Worm (Caenorhabditis elegans) whole organism, L3 larva: ENCODE results near the gene K12D12.5.

Experiments used
- R02D3.7 ChIP-seq: fragments of 150-350 bp; optimal IDR thresholded peaks from 2 replicates; lab custom pipeline; 2014; ENCODE audit warnings: missing biosample characterization, missing genetic modification characterization
- ZK546.5 ChIP-seq: sonication (generic microtip); optimal IDR thresholded peaks from 2 replicates; lab custom pipeline; 2017; ENCODE audit warnings: missing biosample characterization, missing genetic modification characterization
- ama-1 ChIP-seq: fragments of 150-350 bp; optimal IDR thresholded peaks from 2 replicates; lab custom pipeline; 2018
- ceh-16 ChIP-seq: sonication (generic microtip); optimal IDR thresholded peaks from 2 replicates; lab custom pipeline; 2017; ENCODE audit warnings: missing biosample characterization, missing genetic modification characterization
- ceh-82 ChIP-seq: fragments of 150-350 bp; optimal IDR thresholded peaks from 2 replicates; lab custom pipeline; 2014; ENCODE audit warnings: missing biosample characterization, missing genetic modification characterization
- daf-12 ChIP-seq: fragments of 150-350 bp; optimal IDR thresholded peaks from 2 replicates; lab custom pipeline; 2014; ENCODE audit warnings: missing biosample characterization, missing genetic modification reagents, missing genetic modification characterization
- egl-5 ChIP-seq: fragments of 150-350 bp; optimal IDR thresholded peaks from 2 replicates; lab custom pipeline; 2017; ENCODE audit warnings: missing biosample characterization, missing genetic modification reagents, missing genetic modification characterization, inconsistent platforms
- elt-1 ChIP-seq: fragments of 150-350 bp; optimal IDR thresholded peaks from 2 replicates; lab custom pipeline; 2014; ENCODE audit warnings: missing biosample characterization, missing genetic modification characterization
- elt-2 ChIP-seq: sonication (generic microtip); optimal IDR thresholded peaks from 2 replicates; lab custom pipeline; 2016; ENCODE audit warnings: missing genetic modification reagents, mild to moderate bottlenecking, missing genetic modification characterization, missing compliant biosample characterization
- elt-3 ChIP-seq, 3 experiments: fragments of 150-350 bp in 1 of 3; sonication (generic microtip) in 2 of 3; optimal IDR thresholded peaks; 2 replicates in 2 of 3; 4 replicates in 1 of 3; lab custom pipeline; 2014 to 2017; ENCODE audit warnings: missing biosample characterization in 3 of 3, missing genetic modification characterization in 3 of 3
- eor-1 ChIP-seq, 2 experiments: fragments of 150-350 bp; optimal IDR thresholded peaks; 2 replicates each; lab custom pipeline; 2014 to 2018; ENCODE audit warnings: missing biosample characterization in 2 of 2, missing genetic modification characterization in 2 of 2
- fkh-10 ChIP-seq: sonication (generic microtip); optimal IDR thresholded peaks from 2 replicates; lab custom pipeline; 2017; ENCODE audit warnings: missing biosample characterization, missing genetic modification reagents, missing genetic modification characterization
- fkh-2 ChIP-seq: fragments of 150-350 bp; optimal IDR thresholded peaks from 2 replicates; lab custom pipeline; 2014; ENCODE audit warnings: missing biosample characterization, missing genetic modification reagents, missing genetic modification characterization
- jun-1 ChIP-seq: fragments of 150-350 bp; optimal IDR thresholded peaks from 2 replicates; lab custom pipeline; 2014; ENCODE audit warnings: missing biosample characterization, missing genetic modification reagents, missing genetic modification characterization
- lin-15B ChIP-seq: fragments of 150-350 bp; optimal IDR thresholded peaks from 2 replicates; lab custom pipeline; 2014; ENCODE audit warnings: missing biosample characterization, missing genetic modification characterization
- lin-39 ChIP-seq: fragments of 150-350 bp; optimal IDR thresholded peaks from 2 replicates; lab custom pipeline; 2018; ENCODE audit warnings: missing biosample characterization, missing genetic modification reagents, missing genetic modification characterization
- mdl-1 ChIP-seq: fragments of 150-350 bp; optimal IDR thresholded peaks from 2 replicates; lab custom pipeline; 2014; ENCODE audit warnings: missing biosample characterization, missing genetic modification characterization
- mml-1 ChIP-seq: fragments of 150-350 bp; sonication (generic microtip); optimal IDR thresholded peaks from 3 replicates; lab custom pipeline; 2014; ENCODE audit warnings: missing biosample characterization, missing genetic modification characterization
- nfya-1 ChIP-seq: sonication (generic microtip); optimal IDR thresholded peaks from 2 replicates; lab custom pipeline; 2017; ENCODE audit warnings: missing genetic modification characterization, mild to moderate bottlenecking, missing compliant biosample characterization, antibody characterized with exemption, moderate library complexity; ENCODE audit not compliant: insufficient read depth
- nhr-11 ChIP-seq: fragments of 150-350 bp; optimal IDR thresholded peaks from 2 replicates; lab custom pipeline; 2014; ENCODE audit warnings: missing biosample characterization, missing genetic modification characterization
- nhr-12 ChIP-seq: fragments of 150-350 bp; optimal IDR thresholded peaks from 2 replicates; lab custom pipeline; 2014; ENCODE audit warnings: missing biosample characterization, missing genetic modification characterization
- nhr-23 ChIP-seq: fragments of 150-350 bp; optimal IDR thresholded peaks from 2 replicates; lab custom pipeline; 2014; ENCODE audit warnings: missing biosample characterization, missing genetic modification reagents, missing genetic modification characterization
- nhr-237 ChIP-seq: fragments of 150-350 bp; optimal IDR thresholded peaks from 2 replicates; lab custom pipeline; 2014; ENCODE audit warnings: missing biosample characterization, missing genetic modification characterization
- nhr-25 ChIP-seq: sonication (generic microtip); optimal IDR thresholded peaks from 2 replicates; lab custom pipeline; 2017; ENCODE audit warnings: missing biosample characterization, missing genetic modification characterization
- nhr-28 ChIP-seq: fragments of 150-350 bp; optimal IDR thresholded peaks from 2 replicates; lab custom pipeline; 2014; ENCODE audit warnings: missing biosample characterization, missing genetic modification characterization
- nhr-67 ChIP-seq: fragments of 150-350 bp; optimal IDR thresholded peaks from 2 replicates; lab custom pipeline; 2014; ENCODE audit warnings: missing biosample characterization, missing genetic modification characterization
- nhr-76 ChIP-seq: fragments of 150-350 bp; sonication (generic microtip); optimal IDR thresholded peaks from 5 replicates; lab custom pipeline; 2014; ENCODE audit warnings: missing biosample characterization, missing genetic modification characterization
- nhr-77 ChIP-seq: fragments of 150-350 bp; optimal IDR thresholded peaks from 2 replicates; lab custom pipeline; 2014; ENCODE audit warnings: missing biosample characterization, missing genetic modification characterization
- pha-4 ChIP-seq: fragments of 150-350 bp; optimal IDR thresholded peaks from 2 replicates; lab custom pipeline; 2014; ENCODE audit warnings: missing biosample characterization, missing genetic modification reagents, missing genetic modification characterization
- pqm-1 ChIP-seq: fragments of 150-350 bp; optimal IDR thresholded peaks from 2 replicates; lab custom pipeline; 2017; ENCODE audit warnings: missing biosample characterization, missing genetic modification characterization, inconsistent platforms
- sea-2 ChIP-seq: fragments of 150-350 bp; sonication (generic microtip); optimal IDR thresholded peaks from 4 replicates; lab custom pipeline; 2014; ENCODE audit warnings: missing biosample characterization, missing genetic modification reagents, missing genetic modification characterization
- skn-1 ChIP-seq: fragments of 150-350 bp; optimal IDR thresholded peaks from 2 replicates; lab custom pipeline; 2014; ENCODE audit warnings: missing biosample characterization, missing genetic modification characterization
- unc-39 ChIP-seq: sonication (generic microtip); optimal IDR thresholded peaks from 4 replicates; lab custom pipeline; 2017; ENCODE audit warnings: missing biosample characterization, missing genetic modification characterization
- unc-62 ChIP-seq: fragments of 150-350 bp; sonication (generic microtip); optimal IDR thresholded peaks from 4 replicates; lab custom pipeline; 2014; ENCODE audit warnings: missing biosample characterization, missing genetic modification reagents, missing genetic modification characterization
- zag-1 ChIP-seq: fragments of 150-350 bp; optimal IDR thresholded peaks from 2 replicates; lab custom pipeline; 2014; ENCODE audit warnings: missing biosample characterization, missing genetic modification characterization
- ztf-11 ChIP-seq: fragments of 150-350 bp; optimal IDR thresholded peaks from 2 replicates; lab custom pipeline; 2014; ENCODE audit warnings: missing biosample characterization, missing genetic modification characterization
- ztf-4 ChIP-seq: fragments of 150-350 bp; optimal IDR thresholded peaks from 2 replicates; lab custom pipeline; 2014; ENCODE audit warnings: missing biosample characterization, missing genetic modification characterization

The K12D12.5 gene

DNA sequence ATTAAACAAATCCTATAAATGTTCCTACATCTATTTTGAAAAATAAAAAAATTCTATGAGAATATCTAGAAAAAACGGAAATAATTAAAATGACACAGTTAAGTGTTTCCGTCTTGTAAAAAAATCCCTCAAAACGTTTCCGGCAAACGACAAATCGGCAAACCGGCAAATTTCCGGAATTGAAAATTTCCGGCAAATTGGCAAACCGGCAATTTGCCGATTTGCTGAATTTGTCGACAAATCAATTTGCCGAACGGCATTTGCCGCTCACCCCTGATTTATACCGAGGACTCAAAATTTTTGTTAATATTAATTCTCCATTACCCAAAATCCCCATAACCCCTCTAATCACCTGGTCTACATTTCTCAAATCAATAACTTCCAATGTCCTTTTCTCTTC, 7.7 kb upstream of the K12D12.5 start:
- TF ChIP-seq R02D3.7 (tag; lab: Kevin White, UChicago) (no peak), nhr-11 (tag; lab: Kevin White, UChicago) (no peak), zag-1 (tag; lab: Kevin White, UChicago) (no peak), sea-2 (GFP tag; lab: Kevin White, UChicago) (no peak), daf-12 (tag; lab: Kevin White, UChicago) (no peak), nhr-77 (tag; lab: Kevin White, UChicago) (no peak), lin-15B (tag; lab: Kevin White, UChicago) (no peak), ceh-82 (no peak), nhr-12 (no peak), nhr-25 (no peak), nhr-28 (tag; lab: Kevin White, UChicago) (no peak), ama-1 (no peak)
- TF ChIP-seq, all 47 proteins: peak for 0

DNA sequence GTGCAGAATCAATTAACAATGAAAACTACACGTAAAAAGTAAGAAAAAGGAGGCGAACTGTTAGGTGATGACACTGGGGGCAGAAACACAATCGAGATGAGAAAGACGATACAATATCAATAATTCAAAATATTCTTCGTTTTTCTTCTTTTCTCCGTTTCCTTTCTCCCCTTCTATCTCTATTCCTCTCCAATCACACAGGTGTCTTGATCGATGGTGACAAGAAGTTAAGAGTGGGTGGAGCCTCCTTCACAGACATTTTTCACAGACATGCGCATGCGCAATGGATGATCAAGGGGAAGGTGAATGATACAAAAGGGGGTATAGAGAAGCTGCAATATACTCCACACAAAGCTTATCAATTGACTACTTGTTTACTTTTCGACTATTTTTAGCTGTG, 6.1 kb upstream of the K12D12.5 start:
- TF ChIP-seq mml-1 (no peak), nhr-11 (tag; lab: Kevin White, UChicago) (no peak), nhr-28 (tag; lab: Kevin White, UChicago) (no peak), elt-2 (tag; lab: Kevin White, UChicago) (no peak), nhr-67 (tag; lab: Kevin White, UChicago) (no peak), egl-5 (tag; lab: Kevin White, UChicago) (no peak), elt-3 (tag; optimal IDR thresholded peaks at IDR 0.05; lab: Kevin White, UChicago) (no peak), nhr-23 (no peak), nhr-77 (tag; lab: Kevin White, UChicago) (no peak), skn-1 (tag; lab: Kevin White, UChicago) (no peak), nfya-1 (tag; lab: Kevin White, UChicago) (no peak), fkh-2 (tag; lab: Kevin White, UChicago) (no peak), nhr-25 (no peak), ztf-11 (tag; lab: Kevin White, UChicago) (no peak), zag-1 (tag; lab: Kevin White, UChicago) (no peak), nhr-76 (tag; lab: Kevin White, UChicago) (no peak)
- TF ChIP-seq, all 47 proteins: peak for 0

DNA sequence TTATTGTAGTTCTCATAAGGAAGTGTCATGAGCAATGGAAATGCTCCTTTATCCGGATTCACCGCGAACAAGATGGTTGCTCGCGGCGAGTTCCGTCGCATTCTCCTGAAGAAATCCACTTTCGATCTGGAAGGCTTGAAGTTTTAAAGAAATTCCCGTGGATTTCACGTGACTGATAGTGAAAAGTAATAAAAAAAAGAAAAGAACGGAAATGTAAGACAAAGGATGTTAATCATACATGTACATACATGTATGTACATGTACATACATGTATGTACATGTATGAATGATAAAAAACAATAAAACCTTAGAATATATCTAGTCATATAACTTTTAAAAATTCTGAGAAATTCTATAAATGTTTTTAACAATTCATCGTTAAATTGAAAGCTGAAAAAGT, 4.5 kb upstream of the K12D12.5 start, which contains the start of gene clh-1:
Gene clh-1, minus strand, starts transcription at position 101 of the 400 bp plus-strand sequence.
- no peak for TF ChIP-seq lin-39 (tag; lab: Kevin White, UChicago)
- no peak for TF ChIP-seq jun-1
- TF ChIP-seq ceh-82, result no peak
- no peak for TF ChIP-seq ZK546.5 (tag; lab: Kevin White, UChicago)
- TF ChIP-seq nhr-67 (tag; lab: Kevin White, UChicago), result no peak
- no peak for TF ChIP-seq pha-4 (tag; lab: Kevin White, UChicago)
- TF ChIP-seq nhr-23, result no peak
- TF ChIP-seq mdl-1, result no peak
- no peak for TF ChIP-seq mml-1
- TF ChIP-seq ztf-4 (tag; lab: Kevin White, UChicago), result no peak
- no peak for TF ChIP-seq fkh-2 (tag; lab: Kevin White, UChicago)
- TF ChIP-seq nhr-237, result no peak
- no peak for TF ChIP-seq ceh-16 (tag; lab: Kevin White, UChicago)
- TF ChIP-seq unc-39 (tag; lab: Kevin White, UChicago), result no peak

DNA sequence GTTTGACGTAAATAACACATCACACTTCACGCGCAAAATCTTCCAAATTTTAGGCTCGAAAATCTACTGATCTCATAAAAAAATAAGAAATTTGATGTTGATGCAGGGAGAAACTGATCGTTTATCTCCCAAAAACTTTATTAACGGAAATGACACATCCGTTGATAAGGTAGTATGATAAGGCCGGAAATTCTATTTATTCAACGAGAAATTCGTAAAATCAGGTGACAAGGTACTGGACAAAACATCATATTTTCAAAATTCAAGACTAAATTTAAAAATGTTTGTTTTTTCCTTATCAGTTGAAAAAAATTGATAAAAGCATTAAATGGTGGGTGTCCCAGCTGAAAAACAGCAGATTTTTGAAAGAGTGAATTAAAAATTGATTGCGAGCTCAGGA, 996 bp upstream of the K12D12.5 start:
- no peak for TF ChIP-seq nhr-25
- TF ChIP-seq elt-2 (tag; lab: Kevin White, UChicago), result peak; percentile 52
- no peak for TF ChIP-seq jun-1
- TF ChIP-seq ztf-11 (tag; lab: Kevin White, UChicago), result no peak
- TF ChIP-seq nhr-28 (tag; lab: Kevin White, UChicago), result no peak
- TF ChIP-seq pqm-1 (tag; lab: Kevin White, UChicago), result peak; percentile 39
- no peak for TF ChIP-seq elt-1
- no peak for TF ChIP-seq nfya-1 (tag; lab: Kevin White, UChicago)

DNA sequence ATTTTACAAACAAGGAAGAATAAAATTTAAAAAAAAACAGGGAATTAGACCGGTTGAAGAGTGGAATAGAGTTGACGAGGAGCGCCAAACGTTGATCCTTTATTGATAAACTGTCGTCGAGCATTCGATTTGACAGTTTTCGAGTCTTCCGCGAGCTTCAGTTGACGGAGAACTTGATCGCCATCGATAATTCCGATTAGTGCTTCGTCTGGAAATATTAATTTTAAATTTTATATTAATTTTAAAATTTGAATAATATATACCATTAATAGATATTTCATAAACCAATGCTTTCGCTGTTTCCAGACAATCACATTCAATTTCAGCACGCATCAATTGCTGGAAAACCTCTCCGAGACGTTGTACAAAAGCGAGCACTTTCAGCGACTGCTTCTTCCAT, 4.8 kb downstream of the K12D12.5 start, which contains the start of gene K12D12.4:
Gene K12D12.4, minus strand, starts transcription at position 101 of the 400 bp plus-strand sequence.
- TF ChIP-seq unc-62 (GFP tag; lab: Kevin White, UChicago) (no peak), lin-39 (tag; lab: Kevin White, UChicago) (no peak), ZK546.5 (tag; lab: Kevin White, UChicago) (no peak), ztf-4 (tag; lab: Kevin White, UChicago) (no peak), mml-1 (no peak), R02D3.7 (tag; lab: Kevin White, UChicago) (no peak), fkh-10 (GFP tag; lab: Kevin White, UChicago) (no peak), elt-2 (tag; lab: Kevin White, UChicago) (no peak), ceh-16 (tag; lab: Kevin White, UChicago) (no peak), nhr-77 (tag; lab: Kevin White, UChicago) (no peak), daf-12 (tag; lab: Kevin White, UChicago) (no peak), eor-1 (tag; optimal IDR thresholded peaks at IDR 0.05; lab: Kevin White, UChicago) (no peak)
